Fruit fly (Drosophila melanogaster): Measurements from ENCODE around the gene CG17751.

Gene CG17751

DNA sequence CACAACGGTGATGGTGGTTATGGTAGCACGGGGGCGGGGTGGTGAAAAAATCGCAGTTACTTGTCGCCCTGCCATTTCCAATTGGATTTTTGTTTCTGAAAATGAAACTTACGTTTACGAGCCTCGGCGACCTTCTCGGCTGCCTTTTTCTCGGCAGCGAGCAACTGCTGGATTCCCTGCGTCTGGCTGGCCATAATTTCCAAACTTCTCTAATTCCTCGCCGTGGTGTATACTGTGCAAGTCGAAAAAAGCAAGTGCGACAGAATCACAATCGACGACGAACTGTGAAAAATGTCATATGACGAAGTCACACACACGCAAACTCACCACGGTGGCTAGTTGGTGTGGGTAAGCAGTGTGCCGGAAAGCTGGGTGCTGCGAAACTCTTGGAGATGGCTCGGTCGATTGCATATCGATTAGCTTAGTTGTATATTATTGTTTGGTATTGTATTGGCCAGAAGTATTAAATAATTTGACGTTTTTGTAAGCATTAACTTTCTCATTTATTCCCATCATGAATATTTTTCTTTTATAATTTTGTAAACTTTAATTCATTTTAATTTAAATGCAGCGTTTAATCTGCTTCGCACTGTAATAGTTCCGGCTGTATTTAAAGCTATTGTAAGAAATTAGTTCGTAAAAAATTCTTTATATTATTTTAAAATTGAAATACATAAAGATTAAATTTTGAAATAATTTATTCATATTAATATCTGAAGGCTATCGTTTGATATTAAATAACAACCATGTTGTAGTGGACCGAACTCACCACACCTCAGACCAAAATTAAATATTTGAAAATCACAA is 37.2 kb downstream of the CG17751 start, which contains the start of gene Vha13 (continued):
- TF ChIP-seq bowl (GFP tag; IDR thresholded peaks at IDR 0.05) (peak; percentile 41; the same call in 1 of the 2 replicates), nom (GFP tag; optimal IDR thresholded peaks at IDR 0.05) (peak; percentile 80), CG10209 (GFP tag; optimal IDR thresholded peaks at IDR 0.05) (peak; percentile 0), HLH4C (GFP tag; IDR thresholded peaks at IDR 0.05; ENCODE audit: partially characterized antibody) (peak; percentile 7; the same call in 1 of the 3 replicates), mam (GFP tag; optimal IDR thresholded peaks at IDR 0.05) (peak; percentile 76), klu (GFP tag; IDR thresholded peaks at IDR 0.05) (peak; percentile 25; the same call in 1 of the 2 replicates), CG33557 (GFP tag; optimal IDR thresholded peaks at IDR 0.05) (no peak), ranshi (GFP tag; IDR thresholded peaks at IDR 0.05) (peak; percentile 40), YL-1 (GFP tag; optimal IDR thresholded peaks at IDR 0.05) (peak; percentile 96), cg (GFP tag; optimal IDR thresholded peaks at IDR 0.05) (peak; percentile 69), CG30431 (GFP tag; optimal IDR thresholded peaks at IDR 0.05) (no peak), CG4328 (GFP tag; optimal IDR thresholded peaks at IDR 0.05) (no peak), Hmr (GFP tag; optimal IDR thresholded peaks at IDR 0.05) (peak; percentile 47), CG8281 (tag; optimal IDR thresholded peaks at IDR 0.05) (no peak), sna (GFP tag; IDR thresholded peaks at IDR 0.05; ENCODE audit: partially characterized antibody) (no peak; the same call in none of the 2 replicates), BtbVII (GFP tag; optimal IDR thresholded peaks at IDR 0.05) (peak; percentile 45), zf30C (GFP tag; optimal IDR thresholded peaks at IDR 0.05) (no peak), jing (GFP tag; optimal IDR thresholded peaks at IDR 0.05) (no peak), CG4424 (GFP tag; optimal IDR thresholded peaks at IDR 0.05) (peak; percentile 58), CG11560 (tag; IDR thresholded peaks at IDR 0.05) (0 out of 3 replicates have a peak, but pooled peaks have one; percentile 9), CG18262 (tag; optimal IDR thresholded peaks at IDR 0.05) (peak; percentile 22), danr (GFP tag; IDR thresholded peaks at IDR 0.05) (peak; percentile 52; the same call in 1 of the 2 replicates), so (GFP tag; IDR thresholded peaks at IDR 0.05) (no peak), Ets97D (GFP tag; optimal IDR thresholded peaks at IDR 0.05) (peak; percentile 22), hb (GFP tag; IDR thresholded peaks at IDR 0.05; ENCODE audit: partially characterized antibody) (peak; percentile 52), TFAM (GFP tag; optimal IDR thresholded peaks at IDR 0.05) (no peak), CG4707 (GFP tag; optimal IDR thresholded peaks at IDR 0.05) (no peak), CTCF (GFP tag; optimal IDR thresholded peaks at IDR 0.05) (peak; percentile 22), Camta (GFP tag; optimal IDR thresholded peaks at IDR 0.05) (no peak), CG13775 (GFP tag; optimal IDR thresholded peaks at IDR 0.05) (peak; percentile 59), C15 (GFP tag; IDR thresholded peaks at IDR 0.05) (no peak), CG6654 (GFP tag; optimal IDR thresholded peaks at IDR 0.05) (no peak), HmgD (GFP tag; optimal IDR thresholded peaks at IDR 0.05) (peak; percentile 79), pan (optimal IDR thresholded peaks at IDR 0.05) (no peak), pan (GFP tag; optimal IDR thresholded peaks at IDR 0.05 in 1 of 2, IDR thresholded peaks at IDR 0.05 in 1 of 2) (no peak), Dp (GFP tag; optimal IDR thresholded peaks at IDR 0.05) (peak; percentile 9), CG7372 (GFP tag; IDR thresholded peaks at IDR 0.05) (peak; percentile 40; the same call in 1 of the 2 replicates), CG32532 (GFP tag; IDR thresholded peaks at IDR 0.05) (peak; percentile 66), dysf (GFP tag; IDR thresholded peaks at IDR 0.05) (peak; percentile 63; the same call in 2 of the 3 replicates), pho (GFP tag; optimal IDR thresholded peaks at IDR 0.05) (peak; percentile 36), CG12659 (GFP tag; optimal IDR thresholded peaks at IDR 0.05) (peak; percentile 56), CG2678 (tag; optimal IDR thresholded peaks at IDR 0.05) (no peak), inv (GFP tag; IDR thresholded peaks at IDR 0.05; ENCODE audit: partially characterized antibody) (peak; percentile 62), Atf-2 (GFP tag; optimal IDR thresholded peaks at IDR 0.05) (no peak), B-H1 (GFP tag; IDR thresholded peaks at IDR 0.05) (no peak), odd (GFP tag; optimal IDR thresholded peaks at IDR 0.05) (no peak), Max (GFP tag; optimal IDR thresholded peaks at IDR 0.05) (no peak), chif (GFP tag; optimal IDR thresholded peaks at IDR 0.05) (peak in 1 of 2 experiments; percentile 3), Trl (optimal IDR thresholded peaks at IDR 0.05) (no peak), Trl (GFP tag; optimal IDR thresholded peaks at IDR 0.05) (peak; percentile 43)
